Worm (Caenorhabditis elegans) whole organism, young adult: Measurements from ENCODE around the gene C28F5.1.

ENCODE experiments used
- B0035.1 ChIP-seq: sonication (generic microtip); optimal IDR thresholded peaks from 2 replicates; lab custom pipeline; 2016; ENCODE audit warnings: missing genetic modification characterization, mild to moderate bottlenecking, missing compliant biosample characterization, missing genotype, missing genetic modification reagents
- B0261.1 ChIP-seq: sonication (generic microtip); optimal IDR thresholded peaks from 2 replicates; lab custom pipeline; 2016; ENCODE audit warnings: mild to moderate bottlenecking, missing genetic modification characterization, moderate library complexity, missing compliant biosample characterization
- C06A6.2 ChIP-seq: fragments of 200-800 bp; sonication (Bioruptor generic); conservative IDR thresholded peaks from 2 replicates; pipeline ENCODE4 v1.3.6; 2022; ENCODE audit warnings: missing genetic modification characterization, missing compliant biosample characterization
- C17E4.6 ChIP-seq: fragments of 200-800 bp; sonication (Bioruptor generic); IDR thresholded peaks from 2 replicates; pipeline ENCODE4 v1.3.6; 2022; ENCODE audit warnings: missing genetic modification reagents, missing genetic modification characterization, missing compliant biosample characterization
- F55B11.4 ChIP-seq: sonication (generic microtip); optimal IDR thresholded peaks from 2 replicates; lab custom pipeline; 2016; ENCODE audit warnings: missing compliant biosample characterization, missing genetic modification characterization, borderline replicate concordance; ENCODE audit not compliant: insufficient read depth
- F57A8.1 ChIP-seq: fragments of 200-800 bp; sonication (Bioruptor generic); optimal IDR thresholded peaks from 2 replicates; lab custom pipeline; 2018; ENCODE audit warnings: mild to moderate bottlenecking, missing genetic modification characterization, moderate library complexity, missing compliant biosample characterization
- F57C9.4 ChIP-seq: sonication (generic microtip); optimal IDR thresholded peaks from 2 replicates; lab custom pipeline; 2017; ENCODE audit warnings: mild to moderate bottlenecking, missing genetic modification characterization, missing compliant biosample characterization
- K12H6.12 ChIP-seq: fragments of 200-800 bp; sonication (Bioruptor generic); optimal IDR thresholded peaks from 2 replicates; lab custom pipeline; 2018; ENCODE audit warnings: mild to moderate bottlenecking, missing genetic modification characterization, missing compliant biosample characterization
- T07F8.4 ChIP-seq: sonication (generic microtip); optimal IDR thresholded peaks from 2 replicates; lab custom pipeline; 2016; ENCODE audit warnings: mild to moderate bottlenecking, missing genetic modification characterization, moderate library complexity, missing compliant biosample characterization
- Y53F4B.3 ChIP-seq: fragments of 200-800 bp; sonication (Bioruptor generic); IDR thresholded peaks from 2 replicates; pipeline ENCODE4 v1.3.6; 2022; ENCODE audit warnings: missing genetic modification reagents, missing genetic modification characterization, missing compliant biosample characterization
- Y53G8AR.9 ChIP-seq: fragments of 200-800 bp; sonication (Bioruptor generic); conservative IDR thresholded peaks from 2 replicates; pipeline ENCODE4 v1.3.6; 2022; ENCODE audit warnings: missing genetic modification reagents, missing genetic modification characterization, missing compliant biosample characterization
- Y95B8A.8 ChIP-seq: fragments of 200-800 bp; sonication (Bioruptor generic); IDR thresholded peaks from 2 replicates; pipeline ENCODE4 v1.3.6; 2022; ENCODE audit warnings: missing genetic modification reagents, missing genetic modification characterization, missing compliant biosample characterization
- ZK185.1 ChIP-seq: sonication (generic microtip); optimal IDR thresholded peaks from 2 replicates; lab custom pipeline; 2016; ENCODE audit warnings: mild to moderate bottlenecking, missing genetic modification characterization, missing compliant biosample characterization; ENCODE audit not compliant: poor library complexity, severe bottlenecking
- ama-1 ChIP-seq, 3 experiments: fragments of 150-350 bp in 1 of 3; sonication (generic microtip) in 2 of 3; optimal IDR thresholded peaks; 2 replicates each; lab custom pipeline; 2014 to 2018; ENCODE audit warnings: missing biosample characterization in 2 of 3, missing genetic modification characterization in 2 of 3, missing genetic modification reagents in 2 of 3
- atf-7 ChIP-seq: sonication (generic microtip); optimal IDR thresholded peaks from 2 replicates; lab custom pipeline; 2017; ENCODE audit warnings: mild to moderate bottlenecking, missing genetic modification characterization, missing compliant biosample characterization
- athp-1 ChIP-seq: sonication (generic microtip); optimal IDR thresholded peaks from 2 replicates; lab custom pipeline; 2017; ENCODE audit warnings: mild to moderate bottlenecking, missing genetic modification characterization, missing compliant biosample characterization
- attf-5 ChIP-seq: fragments of 200-800 bp; sonication (Bioruptor generic); optimal IDR thresholded peaks from 2 replicates; lab custom pipeline; 2018; ENCODE audit warnings: mild to moderate bottlenecking, missing genetic modification characterization, missing compliant biosample characterization
- bed-1 ChIP-seq: fragments of 200-800 bp; sonication (Bioruptor generic); IDR thresholded peaks from 2 replicates; pipeline ENCODE4 v1.3.6; 2022; ENCODE audit warnings: missing genetic modification reagents, missing genetic modification characterization, missing compliant biosample characterization
- bed-2 ChIP-seq: fragments of 200-800 bp; sonication (Bioruptor generic); IDR thresholded peaks from 2 replicates; pipeline ENCODE4 v1.3.6; 2022; ENCODE audit warnings: missing genetic modification reagents, missing genetic modification characterization, missing compliant biosample characterization
- ceh-40 ChIP-seq: fragments of 200-800 bp; sonication (Bioruptor generic); IDR thresholded peaks from 2 replicates; pipeline ENCODE4 v1.3.6; 2022; ENCODE audit warnings: missing genetic modification characterization, missing compliant biosample characterization
- dpl-1 ChIP-seq: fragments of 150-350 bp; optimal IDR thresholded peaks from 2 replicates; lab custom pipeline; 2014; ENCODE audit warnings: missing biosample characterization, missing genetic modification reagents, missing genetic modification characterization
- fkh-3 ChIP-seq: sonication (generic microtip); optimal IDR thresholded peaks from 2 replicates; lab custom pipeline; 2016; ENCODE audit warnings: mild to moderate bottlenecking, missing genetic modification characterization, missing compliant biosample characterization
- gei-17 ChIP-seq: fragments of 200-800 bp; sonication (Bioruptor generic); optimal IDR thresholded peaks from 2 replicates; lab custom pipeline; 2018; ENCODE audit warnings: mild to moderate bottlenecking, missing genetic modification characterization, missing compliant biosample characterization
- hmg-1.2 ChIP-seq: fragments of 200-800 bp; sonication (Bioruptor generic); IDR thresholded peaks from 2 replicates; pipeline ENCODE4 v1.3.6; 2022; ENCODE audit warnings: missing genetic modification reagents, missing genetic modification characterization, missing compliant biosample characterization
- let-526 ChIP-seq: fragments of 200-800 bp; sonication (Bioruptor generic); IDR thresholded peaks from 2 replicates; pipeline ENCODE4 v1.3.6; 2022; ENCODE audit warnings: missing genetic modification reagents, missing genetic modification characterization, missing compliant biosample characterization
- lir-1 ChIP-seq: fragments of 200-800 bp; sonication (Bioruptor generic); conservative IDR thresholded peaks from 2 replicates; pipeline ENCODE4 v1.3.6; 2022; ENCODE audit warnings: missing genetic modification reagents, missing genetic modification characterization, missing compliant biosample characterization
- lsl-1 ChIP-seq: fragments of 200-800 bp; sonication (Bioruptor generic); optimal IDR thresholded peaks from 2 replicates; lab custom pipeline; 2018; ENCODE audit warnings: mild to moderate bottlenecking, missing genetic modification characterization, moderate library complexity, missing compliant biosample characterization
- lsy-27 ChIP-seq: sonication (generic microtip); optimal IDR thresholded peaks from 2 replicates; lab custom pipeline; 2017; ENCODE audit warnings: missing genetic modification characterization, mild to moderate bottlenecking, missing compliant biosample characterization, antibody characterized with exemption, missing genotype, borderline replicate concordance; ENCODE audit not compliant: insufficient read depth
- madf-3 ChIP-seq: fragments of 200-800 bp; sonication (Bioruptor generic); IDR thresholded peaks from 2 replicates; pipeline ENCODE4 v1.3.6; 2022; ENCODE audit warnings: missing genetic modification reagents, missing genetic modification characterization, missing compliant biosample characterization
- mel-28 ChIP-seq: sonication (generic microtip); optimal IDR thresholded peaks from 2 replicates; lab custom pipeline; 2016; ENCODE audit warnings: borderline replicate concordance, mild to moderate bottlenecking, missing genetic modification characterization, missing compliant biosample characterization
- mes-4 ChIP-seq: sonication (generic microtip); optimal IDR thresholded peaks from 2 replicates; lab custom pipeline; 2016; ENCODE audit warnings: missing genotype, missing genetic modification characterization, missing compliant biosample characterization
- mxl-1 ChIP-seq: sonication (generic microtip); optimal IDR thresholded peaks from 2 replicates; lab custom pipeline; 2016; ENCODE audit warnings: missing genetic modification characterization, missing compliant biosample characterization
- nfya-2 ChIP-seq: fragments of 200-800 bp; sonication (Bioruptor generic); IDR thresholded peaks from 2 replicates; pipeline ENCODE4 v1.3.6; 2022; ENCODE audit warnings: missing genetic modification reagents, missing genetic modification characterization, missing compliant biosample characterization
- nfyb-1 ChIP-seq: fragments of 200-800 bp; sonication (Bioruptor generic); IDR thresholded peaks from 2 replicates; pipeline ENCODE4 v1.3.6; 2022; ENCODE audit warnings: missing genetic modification reagents, missing genetic modification characterization, missing compliant biosample characterization
- pha-4 ChIP-seq: fragments of 150-350 bp; sonication (generic microtip); optimal IDR thresholded peaks from 2 replicates; lab custom pipeline; 2014; ENCODE audit warnings: missing biosample characterization, missing genetic modification reagents, missing genetic modification characterization
- rcor-1 ChIP-seq: fragments of 200-800 bp; sonication (Bioruptor generic); IDR thresholded peaks from 2 replicates; pipeline ENCODE4 v1.3.6; 2022; ENCODE audit warnings: missing genetic modification reagents, missing genetic modification characterization, missing compliant biosample characterization
- repo-1 ChIP-seq: sonication (generic microtip); optimal IDR thresholded peaks from 2 replicates; lab custom pipeline; 2017; ENCODE audit warnings: mild to moderate bottlenecking, missing genetic modification characterization, missing compliant biosample characterization
- sdz-38 ChIP-seq: sonication (generic microtip); optimal IDR thresholded peaks from 2 replicates; lab custom pipeline; 2016; ENCODE audit warnings: missing genotype, missing genetic modification characterization, missing compliant biosample characterization
- sea-2 ChIP-seq: fragments of 200-800 bp; sonication (Bioruptor generic); IDR thresholded peaks from 2 replicates; pipeline ENCODE4 v1.3.6; 2022; ENCODE audit warnings: missing genetic modification characterization, missing compliant biosample characterization
- snpc-1.1 ChIP-seq: sonication (generic microtip); optimal IDR thresholded peaks from 2 replicates; lab custom pipeline; 2017; ENCODE audit warnings: missing genetic modification characterization, mild to moderate bottlenecking, missing compliant biosample characterization, antibody characterized with exemption, moderate library complexity, missing genotype, missing genetic modification reagents; ENCODE audit not compliant: insufficient read depth
- snpc-1.3 ChIP-seq: sonication (generic microtip); optimal IDR thresholded peaks from 2 replicates; lab custom pipeline; 2017; ENCODE audit warnings: missing genetic modification characterization, mild to moderate bottlenecking, missing compliant biosample characterization, antibody characterized with exemption, moderate library complexity, missing genotype, missing genetic modification reagents; ENCODE audit not compliant: insufficient read depth
- snpc-3.4 ChIP-seq: sonication (generic microtip); optimal IDR thresholded peaks from 2 replicates; lab custom pipeline; 2017; ENCODE audit warnings: missing genetic modification characterization, mild to moderate bottlenecking, missing compliant biosample characterization, antibody characterized with exemption, moderate library complexity, missing genotype, missing genetic modification reagents
- tlf-1 ChIP-seq: fragments of 200-800 bp; sonication (Bioruptor generic); optimal IDR thresholded peaks from 2 replicates; lab custom pipeline; 2018; ENCODE audit warnings: mild to moderate bottlenecking, missing genetic modification characterization, missing compliant biosample characterization
- unc-130 ChIP-seq: sonication (generic microtip); optimal IDR thresholded peaks from 2 replicates; lab custom pipeline; 2016; ENCODE audit warnings: missing genetic modification reagents, missing genetic modification characterization, missing compliant biosample characterization
- ztf-3 ChIP-seq: fragments of 200-800 bp; sonication (Bioruptor generic); optimal IDR thresholded peaks from 2 replicates; lab custom pipeline; 2018; ENCODE audit warnings: mild to moderate bottlenecking, missing genetic modification characterization, missing compliant biosample characterization

The C28F5.1 gene

ce11 chrII:7528210-7528609 is 23.1 kb downstream of the C28F5.1 start (continued):
- TF ChIP-seq ama-1 (optimal IDR thresholded peaks at IDR 0.05; lab: Kevin White, UChicago): no peak
- TF ChIP-seq ama-1 (GFP tag; optimal IDR thresholded peaks at IDR 0.05; lab: Kevin White, UChicago): no peak
- no peak for TF ChIP-seq T07F8.4
- peak; percentile 46 for TF ChIP-seq attf-5 (GFP tag; lab: Kevin White, UChicago)
- TF ChIP-seq sea-2 (GFP tag; lab: Robert Waterston, UW): no peak
- no peak for TF ChIP-seq bed-1 (GFP tag; lab: Robert Waterston, UW)
- 0 out of 2 replicates have a peak, but pooled peaks have one; percentile 24 for TF ChIP-seq hmg-1.2 (GFP tag; lab: Robert Waterston, UW)
- TF ChIP-seq lir-1: no peak
- TF ChIP-seq dpl-1: no peak
- no peak for TF ChIP-seq athp-1 (tag; lab: Kevin White, UChicago)
- TF ChIP-seq nfyb-1: 0 out of 2 replicates have a peak, but pooled peaks have one; percentile 37
- TF ChIP-seq snpc-3.4 (tag; lab: Kevin White, UChicago): no peak
- no peak for TF ChIP-seq lsy-27 (tag; lab: Kevin White, UChicago)
- TF ChIP-seq B0261.1 (tag; lab: Kevin White, UChicago): no peak
- TF ChIP-seq F55B11.4 (tag; lab: Kevin White, UChicago): no peak
- no peak for TF ChIP-seq Y53F4B.3 (GFP tag; lab: Robert Waterston, UW)
- TF ChIP-seq madf-3 (GFP tag; lab: Robert Waterston, UW): no peak
- TF ChIP-seq Y53G8AR.9: 0 out of 2 replicates have a peak, but pooled peaks have one; percentile 30
- no peak for TF ChIP-seq mxl-1 (tag; lab: Kevin White, UChicago)
- no peak for TF ChIP-seq fkh-3 (tag; lab: Kevin White, UChicago)
- TF ChIP-seq tlf-1 (GFP tag; lab: Kevin White, UChicago): peak; percentile 61
- TF ChIP-seq unc-130 (GFP tag; lab: Kevin White, UChicago): no peak
- TF ChIP-seq ceh-40: 0 out of 2 replicates have a peak, but pooled peaks have one; percentile 32
- no peak for TF ChIP-seq snpc-1.3 (tag; lab: Kevin White, UChicago)
- TF ChIP-seq nfya-2 (GFP tag; lab: Robert Waterston, UW): no peak
- no peak for TF ChIP-seq snpc-1.1 (tag; lab: Kevin White, UChicago)
- no peak for TF ChIP-seq bed-2 (GFP tag; lab: Robert Waterston, UW)
- no peak for TF ChIP-seq K12H6.12
- TF ChIP-seq mes-4 (tag; lab: Kevin White, UChicago): no peak

- TF ChIP-seq attf-5 (GFP tag; lab: Kevin White, UChicago): peak; percentile 74
- peak; percentile 72 for TF ChIP-seq repo-1 (tag; lab: Kevin White, UChicago)
- TF ChIP-seq snpc-3.4 (tag; lab: Kevin White, UChicago): no peak
- no peak for TF ChIP-seq sdz-38 (tag; lab: Kevin White, UChicago)
- TF ChIP-seq C17E4.6 (GFP tag; lab: Robert Waterston, UW): no peak
- no peak for TF ChIP-seq madf-3 (GFP tag; lab: Robert Waterston, UW)
- TF ChIP-seq atf-7 (tag; lab: Kevin White, UChicago): peak; percentile 84
- TF ChIP-seq let-526: peak; percentile 83; the same call in 1 of the 2 replicates
- TF ChIP-seq gei-17 (GFP tag; lab: Kevin White, UChicago): peak; percentile 53
- TF ChIP-seq mel-28 (tag; lab: Kevin White, UChicago): no peak
- no peak for TF ChIP-seq F57C9.4 (tag; lab: Kevin White, UChicago)
- peak; percentile 80 for TF ChIP-seq pha-4 (tag; lab: Kevin White, UChicago)
- TF ChIP-seq Y53F4B.3 (GFP tag; lab: Robert Waterston, UW): no peak
- no peak for TF ChIP-seq Y95B8A.8 (GFP tag; lab: Robert Waterston, UW)
- TF ChIP-seq Y53G8AR.9: 0 out of 2 replicates have a peak, but pooled peaks have one; percentile 43
- TF ChIP-seq T07F8.4: no peak
- peak; percentile 28 for TF ChIP-seq ZK185.1 (tag; lab: Kevin White, UChicago)
- peak; percentile 86 for TF ChIP-seq C06A6.2 (GFP tag; lab: Robert Waterston, UW)
- no peak for TF ChIP-seq lsl-1 (GFP tag; lab: Kevin White, UChicago)
- peak; percentile 63 for TF ChIP-seq ztf-3
- no peak for TF ChIP-seq mxl-1 (tag; lab: Kevin White, UChicago)
- no peak for TF ChIP-seq fkh-3 (tag; lab: Kevin White, UChicago)
- peak; percentile 31 for TF ChIP-seq B0035.1
- no peak for TF ChIP-seq rcor-1 (GFP tag; lab: Robert Waterston, UW)
- TF ChIP-seq F57A8.1: no peak
- TF ChIP-seq snpc-1.1 (tag; lab: Kevin White, UChicago): no peak
Observed at ce11 chrII:7529078-7529683, 24.1 kb downstream of the C28F5.1 start, which contains the start of gene ZK1290.5. ZK1290.5 (plus strand) TSS chrII:7529643.
